Worm (Caenorhabditis elegans): ENCODE results near the gene gst-17.

gst-17 gene

DNA sequence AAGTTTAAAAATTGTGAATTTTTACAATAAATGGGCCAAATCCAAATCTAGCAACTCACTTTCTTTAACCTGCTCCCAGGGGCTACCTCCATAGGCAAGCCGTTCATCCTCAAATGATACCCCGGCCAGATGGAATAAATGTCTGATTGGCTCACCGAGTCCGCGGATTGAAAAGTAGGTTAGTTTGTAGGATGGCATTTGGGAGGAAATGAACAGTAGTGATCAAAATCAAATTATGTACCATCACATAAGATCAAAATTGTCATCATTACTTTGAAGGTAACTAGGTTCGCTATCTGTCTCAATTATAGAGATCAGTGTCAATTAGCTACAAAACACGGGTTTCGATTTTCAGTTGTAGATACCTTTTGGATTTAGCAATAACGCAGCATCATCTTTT, at the start of gene gst-17, which contains the start of gene gst-18:
TSS of gene gst-17 (minus strand) at position 101 of the 400 bp plus-strand sequence.
TSS of gene gst-18 (minus strand) at position 198 of the 400 bp plus-strand sequence.
- no peak for TF ChIP-seq fkh-4 (tag; optimal IDR thresholded peaks at IDR 0.05; ENCODE audit: borderline replicate concordance)
- no peak for TF ChIP-seq lin-35 (GFP tag; optimal IDR thresholded peaks at IDR 0.05)
- no peak for TF ChIP-seq ces-1 (GFP tag; optimal IDR thresholded peaks at IDR 0.05)
- no peak for TF ChIP-seq sox-4 (tag; optimal IDR thresholded peaks at IDR 0.05)
- no peak for TF ChIP-seq nhr-47 (tag; optimal IDR thresholded peaks at IDR 0.05)
- no peak for TF ChIP-seq aha-1 (tag; optimal IDR thresholded peaks at IDR 0.05)
- TF ChIP-seq ceh-90 (tag; optimal IDR thresholded peaks at IDR 0.05), result no peak
- TF ChIP-seq nhr-11 (tag; optimal IDR thresholded peaks at IDR 0.05), result no peak
- no peak for TF ChIP-seq skn-1 (tag; optimal IDR thresholded peaks at IDR 0.05)

DNA sequence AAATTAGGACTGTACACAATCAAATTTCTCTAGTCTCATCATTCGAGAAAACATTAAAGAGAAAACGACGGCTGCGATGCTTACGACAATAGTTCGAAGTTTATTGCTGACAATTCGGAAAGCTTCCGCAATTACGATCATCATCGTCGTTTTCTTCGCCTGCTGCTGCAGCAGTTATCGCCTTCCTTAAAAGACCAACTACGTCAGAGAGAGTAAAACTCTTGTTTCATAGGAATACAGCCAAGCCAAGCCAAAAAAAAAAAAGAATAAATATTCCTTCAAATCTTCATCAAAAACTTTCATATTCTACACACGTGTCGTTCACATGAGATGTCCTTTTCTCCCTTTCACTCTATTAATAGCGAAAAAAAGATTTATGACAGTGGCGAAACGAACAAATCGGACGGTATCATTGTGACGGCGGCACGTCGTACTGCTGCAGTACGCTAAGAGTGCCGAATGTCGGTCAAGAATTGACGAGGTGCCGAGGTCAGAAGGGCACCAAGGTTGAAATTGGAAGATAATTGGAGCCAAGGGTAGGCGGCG, 49.3 kb upstream of the gst-17 start:
- peak in 1 of 2 experiments; percentile 21 for TF ChIP-seq lin-35 (GFP tag; optimal IDR thresholded peaks at IDR 0.05)
- no peak for TF ChIP-seq elt-2 (tag; optimal IDR thresholded peaks at IDR 0.05)
- TF ChIP-seq zag-1 (tag; optimal IDR thresholded peaks at IDR 0.05), result no peak
- no peak for TF ChIP-seq lin-39 (tag; optimal IDR thresholded peaks at IDR 0.05)
- TF ChIP-seq sup-37 (GFP tag; optimal IDR thresholded peaks at IDR 0.05), result no peak
- peak; percentile 94 for TF ChIP-seq nhr-85 (tag)
- TF ChIP-seq tbx-2 (tag; optimal IDR thresholded peaks at IDR 0.05), result peak; percentile 12
- TF ChIP-seq vab-15 (tag; optimal IDR thresholded peaks at IDR 0.05), result no peak
- peak; percentile 29 for TF ChIP-seq snu-23 (GFP tag; optimal IDR thresholded peaks at IDR 0.05)
- peak in 2 of 6 experiments; percentile 47 to 72 for TF ChIP-seq elt-3 (tag; optimal IDR thresholded peaks at IDR 0.05)
- TF ChIP-seq lin-14 (GFP tag; optimal IDR thresholded peaks at IDR 0.05), result peak; percentile 54
- TF ChIP-seq nhr-71 (tag; optimal IDR thresholded peaks at IDR 0.05), result peak; percentile 55
- TF ChIP-seq mep-1 (tag; optimal IDR thresholded peaks at IDR 0.05), result peak; percentile 28
- no peak for TF ChIP-seq egl-13 (tag; optimal IDR thresholded peaks at IDR 0.05)
- TF ChIP-seq blmp-1 (tag; optimal IDR thresholded peaks at IDR 0.05), result peak; percentile 98
- no peak for TF ChIP-seq nhr-76 (tag; optimal IDR thresholded peaks at IDR 0.05)
- TF ChIP-seq nhr-20 (tag; optimal IDR thresholded peaks at IDR 0.05), result peak; percentile 52
- no peak for TF ChIP-seq lir-3 (tag; optimal IDR thresholded peaks at IDR 0.05; ENCODE audit: poor library complexity)
- TF ChIP-seq nhr-84 (tag; optimal IDR thresholded peaks at IDR 0.05), result no peak
- TF ChIP-seq mdl-1 (tag; optimal IDR thresholded peaks at IDR 0.05), result peak in 1 of 2 experiments; percentile 54

DNA sequence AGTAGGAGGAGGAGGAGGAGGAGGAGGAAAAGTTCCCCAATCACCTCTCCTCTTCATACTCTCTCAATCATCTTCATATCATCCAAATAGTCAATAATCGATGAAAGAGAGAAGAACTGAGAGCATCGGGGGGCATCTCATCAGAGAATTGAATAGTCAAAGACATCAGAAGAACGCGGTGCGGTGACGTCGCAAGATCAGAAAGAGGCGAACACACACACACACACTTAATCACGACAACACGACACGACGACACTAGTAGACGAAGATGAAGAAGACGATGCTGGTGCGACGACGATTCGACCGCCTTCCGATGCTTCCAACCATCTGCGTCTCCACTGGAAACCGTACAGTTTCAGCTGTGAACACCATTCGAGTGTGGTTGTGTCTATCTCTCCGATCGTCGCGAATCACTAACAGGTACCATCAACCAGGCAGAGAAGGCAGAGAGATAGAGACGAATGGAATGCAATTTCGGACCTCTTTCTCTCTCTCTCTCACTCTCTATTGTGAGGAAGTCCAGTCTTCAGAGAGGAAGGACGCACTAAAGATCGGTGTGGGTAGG, 48.0 kb upstream of the gst-17 start:
- TF ChIP-seq rnt-1 (tag; optimal IDR thresholded peaks at IDR 0.05), result no peak
- TF ChIP-seq hpl-2 (GFP tag; optimal IDR thresholded peaks at IDR 0.05), result no peak
- no peak for TF ChIP-seq elt-2 (tag; optimal IDR thresholded peaks at IDR 0.05)
- TF ChIP-seq blmp-1 (tag; optimal IDR thresholded peaks at IDR 0.05), result peak; percentile 57
- no peak for TF ChIP-seq efl-1 (optimal IDR thresholded peaks at IDR 0.05)
- peak in 1 of 2 experiments; percentile 20 for TF ChIP-seq efl-1 (GFP tag; optimal IDR thresholded peaks at IDR 0.05 in 1 of 2)
- TF ChIP-seq fkh-8 (tag; optimal IDR thresholded peaks at IDR 0.05), result no peak
- peak; percentile 74 for TF ChIP-seq nhr-20 (tag; optimal IDR thresholded peaks at IDR 0.05)
- TF ChIP-seq ztf-4 (tag; optimal IDR thresholded peaks at IDR 0.05), result no peak
- TF ChIP-seq tbx-2 (tag; optimal IDR thresholded peaks at IDR 0.05), result peak; percentile 70
- TF ChIP-seq grh-1 (GFP tag; IDR thresholded peaks at IDR 0.05), result peak; percentile 44; the same call in 1 of the 2 replicates
- no peak for TF ChIP-seq mab-9 (GFP tag; IDR thresholded peaks at IDR 0.05)
- no peak for TF ChIP-seq Y116A8C.19 (tag; optimal IDR thresholded peaks at IDR 0.05; ENCODE audit: borderline replicate concordance)
- TF ChIP-seq lin-14 (GFP tag; optimal IDR thresholded peaks at IDR 0.05), result peak; percentile 67
- peak; percentile 63 for TF ChIP-seq snu-23 (GFP tag; optimal IDR thresholded peaks at IDR 0.05)
- TF ChIP-seq nhr-11 (tag; optimal IDR thresholded peaks at IDR 0.05), result no peak
- peak; percentile 98 for TF ChIP-seq nhr-85 (tag)
- TF ChIP-seq ztf-11 (tag; optimal IDR thresholded peaks at IDR 0.05), result no peak
- TF ChIP-seq lsy-2 (tag; optimal IDR thresholded peaks at IDR 0.05), result peak in 1 of 2 experiments; percentile 65
- peak; percentile 79 for TF ChIP-seq nhr-71 (tag; optimal IDR thresholded peaks at IDR 0.05)
- peak in 1 of 2 experiments; percentile 54 for TF ChIP-seq lin-35 (GFP tag; optimal IDR thresholded peaks at IDR 0.05)
- TF ChIP-seq nhr-90 (tag; optimal IDR thresholded peaks at IDR 0.05; ENCODE audit: poor library complexity), result peak; percentile 64
- peak in 1 of 2 experiments; percentile 25 for TF ChIP-seq mdl-1 (tag; optimal IDR thresholded peaks at IDR 0.05)
- peak in 5 of 6 experiments; percentile 19 to 60 (median 41) for TF ChIP-seq elt-3 (tag; optimal IDR thresholded peaks at IDR 0.05)
- no peak for TF ChIP-seq lir-3 (tag; optimal IDR thresholded peaks at IDR 0.05; ENCODE audit: poor library complexity)
- TF ChIP-seq nhr-47 (tag; optimal IDR thresholded peaks at IDR 0.05), result peak; percentile 40
- peak; percentile 51; the same call in 1 of the 2 replicates for TF ChIP-seq nhr-19 (GFP tag; conservative IDR thresholded peaks at IDR 0.05)
